Worm (Caenorhabditis elegans): ENCODE measurements around the gene frh-1.

The frh-1 gene

ce11 chrII:5885966-5886621 lies 31.1 kb upstream of the frh-1 start (continued):
- TF ChIP-seq mxl-3 (GFP tag; optimal IDR thresholded peaks at IDR 0.05) (peak; percentile 48), zip-11 (GFP tag; IDR thresholded peaks at IDR 0.05) (no peak), ceh-82 (tag; optimal IDR thresholded peaks at IDR 0.05) (no peak), mdt-29 (GFP tag; IDR thresholded peaks at IDR 0.05) (no peak), dmd-8 (GFP tag; IDR thresholded peaks at IDR 0.05) (no peak), T20F7.1 (GFP tag; optimal IDR thresholded peaks at IDR 0.05) (no peak), zfp-3 (GFP tag; conservative IDR thresholded peaks at IDR 0.05) (no peak), ama-1 (optimal IDR thresholded peaks at IDR 0.05) (peak; percentile 57), spr-3 (GFP tag; optimal IDR thresholded peaks at IDR 0.05) (no peak), mxl-2 (GFP tag; conservative IDR thresholded peaks at IDR 0.05) (no peak), mdl-1 (tag; optimal IDR thresholded peaks at IDR 0.05) (peak in 1 of 2 experiments; percentile 25), lin-15B (tag; optimal IDR thresholded peaks at IDR 0.05) (no peak), fkh-10 (GFP tag; optimal IDR thresholded peaks at IDR 0.05) (no peak), nhr-77 (tag; optimal IDR thresholded peaks at IDR 0.05) (peak; percentile 10), mes-2 (tag; optimal IDR thresholded peaks at IDR 0.05; ENCODE audit: poor library complexity, severe bottlenecking) (peak; percentile 30), nhr-48 (tag; optimal IDR thresholded peaks at IDR 0.05) (peak; percentile 42), hlh-30 (tag; optimal IDR thresholded peaks at IDR 0.05; ENCODE audit: insufficient read depth) (peak; percentile 59), nhr-6 (tag; optimal IDR thresholded peaks at IDR 0.05) (peak; percentile 52), ZK337.2 (GFP tag; IDR thresholded peaks at IDR 0.05) (no peak), hlh-11 (tag; optimal IDR thresholded peaks at IDR 0.05) (peak; percentile 69), mep-1 (tag; optimal IDR thresholded peaks at IDR 0.05) (peak; percentile 64), nhr-102 (tag; optimal IDR thresholded peaks at IDR 0.05) (peak; percentile 4), dmd-6 (GFP tag; IDR thresholded peaks at IDR 0.05) (peak; percentile 36; the same call in 1 of the 2 replicates), pha-4 (GFP tag; IDR thresholded peaks at IDR 0.05) (no peak), pha-4 (tag; optimal IDR thresholded peaks at IDR 0.05) (no peak), hif-1 (tag; optimal IDR thresholded peaks at IDR 0.05) (no peak), F44E2.7 (GFP tag; IDR thresholded peaks at IDR 0.05) (no peak), lin-13 (GFP tag; optimal IDR thresholded peaks at IDR 0.05) (no peak), lin-29 (GFP tag; IDR thresholded peaks at IDR 0.05) (no peak), ctbp-1 (GFP tag; IDR thresholded peaks at IDR 0.05) (no peak), attf-4 (tag; optimal IDR thresholded peaks at IDR 0.05) (no peak), nhr-76 (tag; optimal IDR thresholded peaks at IDR 0.05) (no peak), vab-7 (GFP tag; IDR thresholded peaks at IDR 0.05) (no peak), nhr-237 (tag; optimal IDR thresholded peaks at IDR 0.05) (no peak), tag-97 (GFP tag; IDR thresholded peaks at IDR 0.05) (no peak), tra-1 (GFP tag; IDR thresholded peaks at IDR 0.05) (no peak), dve-1 (tag; optimal IDR thresholded peaks at IDR 0.05; ENCODE audit: insufficient read depth) (peak; percentile 71), cey-2 (tag; optimal IDR thresholded peaks at IDR 0.05; ENCODE audit: borderline replicate concordance, insufficient read depth) (peak; percentile 66)

ce11 chrII:5889417-5890139 lies 27.6 kb upstream of the frh-1 start:
- TF ChIP-seq vab-7 (GFP tag; IDR thresholded peaks at IDR 0.05) = no peak
- 0 out of 2 replicates have a peak, but pooled peaks have one; percentile 24 for TF ChIP-seq egl-43 (GFP tag; IDR thresholded peaks at IDR 0.05)
- TF ChIP-seq zfp-3 (GFP tag; conservative IDR thresholded peaks at IDR 0.05) = no peak
